In the genomic region with DNA sequence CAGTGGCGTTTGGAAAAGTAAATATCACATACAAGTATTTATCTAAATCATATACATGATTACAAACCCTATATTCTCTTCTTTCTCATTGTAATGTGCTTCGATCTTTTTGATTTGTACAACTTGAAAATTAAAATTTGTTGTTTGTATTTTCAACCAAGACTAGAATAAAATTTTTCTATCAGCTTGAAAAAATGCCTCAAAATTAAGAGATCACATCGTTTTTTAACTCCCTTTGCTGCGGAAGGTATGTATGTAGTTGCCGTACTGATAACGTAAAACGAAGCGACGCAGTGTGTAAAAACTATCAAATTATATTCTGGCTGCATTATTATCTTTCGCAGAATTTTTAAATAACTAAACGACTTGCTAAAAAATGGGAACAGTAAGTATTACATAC, we compare ENCODE assay signal across 5 worm cellular contexts.
A peak's percentile ranks its signal among the peaks of the same experiment; 100 is the strongest.
TF ChIP-seq lines count a peak whose summit lies in the region.

A gene (plus strand): TSS at position 301 of the 400 bp plus-strand sequence.

TF ChIP-seq in whole organism, L1 larva, 84 proteins besides CTCF, POLR2A, EP300 and RAD21:
- no peak for TF ChIP-seq efl-1 (optimal IDR thresholded peaks at IDR 0.05; lab: Kevin White, UChicago)
- no peak for TF ChIP-seq efl-1 (GFP tag; optimal IDR thresholded peaks at IDR 0.05 in 1 of 2; lab: Kevin White, UChicago)
- no peak for TF ChIP-seq ztf-11 (tag; optimal IDR thresholded peaks at IDR 0.05; lab: Kevin White, UChicago)
- peak; percentile 27 for TF ChIP-seq elt-2 (tag; optimal IDR thresholded peaks at IDR 0.05; lab: Kevin White, UChicago)
- no peak for TF ChIP-seq ceh-82 (tag; optimal IDR thresholded peaks at IDR 0.05; lab: Kevin White, UChicago)
- TF ChIP-seq nhr-47 (tag; optimal IDR thresholded peaks at IDR 0.05; lab: Kevin White, UChicago), result no peak

TF ChIP-seq in whole organism, L2 larva, 48 proteins besides CTCF, POLR2A, EP300 and RAD21:
- TF ChIP-seq lin-11 (tag; optimal IDR thresholded peaks at IDR 0.05; lab: Kevin White, UChicago) (no peak), nhr-12 (tag; optimal IDR thresholded peaks at IDR 0.05; lab: Kevin White, UChicago) (no peak), ztf-1 (GFP tag; conservative IDR thresholded peaks at IDR 0.05; lab: Robert Waterston, UW) (no peak), fos-1 (tag; optimal IDR thresholded peaks at IDR 0.05; lab: Kevin White, UChicago) (peak; percentile 40), Y55F3AM.14 (GFP tag; optimal IDR thresholded peaks at IDR 0.05; lab: Kevin White, UChicago) (no peak), nhr-10 (tag; optimal IDR thresholded peaks at IDR 0.05; lab: Kevin White, UChicago) (no peak), nhr-237 (tag; optimal IDR thresholded peaks at IDR 0.05; lab: Kevin White, UChicago) (no peak)

TF ChIP-seq in whole organism, L3 larva, 47 proteins besides CTCF, POLR2A, EP300 and RAD21:
- TF ChIP-seq R02D3.7 (tag; optimal IDR thresholded peaks at IDR 0.05; lab: Kevin White, UChicago) (no peak), elt-2 (tag; optimal IDR thresholded peaks at IDR 0.05; lab: Kevin White, UChicago) (peak; percentile 42)
TF ChIP-seq in whole organism, L3 larva: peak in this region for 1.

TF ChIP-seq in whole organism, L4 larva, 104 proteins besides CTCF, POLR2A, EP300 and RAD21:
- TF ChIP-seq mxl-2 (GFP tag; conservative IDR thresholded peaks at IDR 0.05; lab: Robert Waterston, UW) (no peak), T20F7.1 (GFP tag; optimal IDR thresholded peaks at IDR 0.05; lab: Kevin White, UChicago) (no peak), mxl-3 (GFP tag; optimal IDR thresholded peaks at IDR 0.05; lab: Kevin White, UChicago) (no peak), pqm-1 (tag; optimal IDR thresholded peaks at IDR 0.05; lab: Kevin White, UChicago) (peak; percentile 34), sdz-12 (GFP tag; optimal IDR thresholded peaks at IDR 0.05; lab: Kevin White, UChicago) (no peak), ceh-44 (GFP tag; IDR thresholded peaks at IDR 0.05; lab: Robert Waterston, UW) (no peak), arid-1 (GFP tag; conservative IDR thresholded peaks at IDR 0.05; lab: Robert Waterston, UW) (no peak), dve-1 (tag; optimal IDR thresholded peaks at IDR 0.05; lab: Kevin White, UChicago; ENCODE audit: insufficient read depth) (peak; percentile 30), nhr-28 (tag; optimal IDR thresholded peaks at IDR 0.05; lab: Kevin White, UChicago) (peak; percentile 30), spr-1 (tag; optimal IDR thresholded peaks at IDR 0.05; lab: Kevin White, UChicago) (no peak), Y5F2A.4 (GFP tag; optimal IDR thresholded peaks at IDR 0.05; lab: Kevin White, UChicago) (no peak), F26F4.8 (GFP tag; conservative IDR thresholded peaks at IDR 0.05; lab: Robert Waterston, UW) (no peak), duxl-1 (tag; optimal IDR thresholded peaks at IDR 0.05; lab: Kevin White, UChicago; ENCODE audit: poor library complexity) (no peak)
TF ChIP-seq in whole organism, L4 larva: peak in this region for 3.

TF ChIP-seq in whole organism, young adult, 124 proteins besides CTCF, POLR2A, EP300 and RAD21:
- TF ChIP-seq nhr-80 (tag; optimal IDR thresholded peaks at IDR 0.05; lab: Kevin White, UChicago) (peak; percentile 3), snpc-1.3 (tag; optimal IDR thresholded peaks at IDR 0.05; lab: Kevin White, UChicago; ENCODE audit: insufficient read depth) (no peak), die-1 (tag; optimal IDR thresholded peaks at IDR 0.05; lab: Kevin White, UChicago) (no peak), egl-18 (GFP tag; IDR thresholded peaks at IDR 0.05; lab: Robert Waterston, UW) (no peak)
